Worm (Caenorhabditis elegans): ENCODE measurements around the gene eef-1G.
A peak's percentile ranks its signal among the peaks of the same experiment; 100 is the strongest.

Gene eef-1G

ce11 chrV:10940571-10940991, 24.9 kb upstream of the eef-1G start (continued):
- TF ChIP-seq aptf-3 (GFP tag; IDR thresholded peaks at IDR 0.05) (no peak), ekl-4 (GFP tag; IDR thresholded peaks at IDR 0.05) (no peak), mcd-1 (GFP tag; IDR thresholded peaks at IDR 0.05) (peak; percentile 8; the same call in 1 of the 2 replicates), B0019.2 (GFP tag; conservative IDR thresholded peaks at IDR 0.05) (no peak), ztf-6 (GFP tag; IDR thresholded peaks at IDR 0.05) (no peak), K11D2.4 (GFP tag; IDR thresholded peaks at IDR 0.05) (no peak), hlh-12 (tag; optimal IDR thresholded peaks at IDR 0.05) (no peak), B0336.3 (GFP tag; IDR thresholded peaks at IDR 0.05) (peak; percentile 87), ztf-3 (GFP tag; optimal IDR thresholded peaks at IDR 0.05) (no peak), pha-4 (tag; optimal IDR thresholded peaks at IDR 0.05) (no peak), cebp-2 (GFP tag; IDR thresholded peaks at IDR 0.05) (no peak), aptf-2 (GFP tag; conservative IDR thresholded peaks at IDR 0.05) (no peak), lin-54 (GFP tag; optimal IDR thresholded peaks at IDR 0.05) (no peak), attf-3 (GFP tag; conservative IDR thresholded peaks at IDR 0.05) (no peak), snpc-1.1 (tag; optimal IDR thresholded peaks at IDR 0.05; ENCODE audit: insufficient read depth) (no peak), egl-18 (GFP tag; IDR thresholded peaks at IDR 0.05) (no peak), Y53F4B.3 (GFP tag; IDR thresholded peaks at IDR 0.05) (no peak), B0035.1 (tag; optimal IDR thresholded peaks at IDR 0.05) (no peak), ets-4 (GFP tag; optimal IDR thresholded peaks at IDR 0.05) (no peak), him-1 (tag; optimal IDR thresholded peaks at IDR 0.05) (no peak), bed-2 (GFP tag; IDR thresholded peaks at IDR 0.05) (no peak), C17E4.6 (GFP tag; IDR thresholded peaks at IDR 0.05) (no peak), madf-6 (GFP tag; IDR thresholded peaks at IDR 0.05) (no peak), F57A8.1 (GFP tag; optimal IDR thresholded peaks at IDR 0.05) (no peak), rcor-1 (GFP tag; IDR thresholded peaks at IDR 0.05) (no peak), ceh-100 (GFP tag; IDR thresholded peaks at IDR 0.05) (no peak), rec-8 (tag; optimal IDR thresholded peaks at IDR 0.05) (no peak), ztf-25 (GFP tag; IDR thresholded peaks at IDR 0.05) (no peak), C06A6.2 (GFP tag; conservative IDR thresholded peaks at IDR 0.05) (no peak)

ce11 chrV:10941150-10941549, 24.4 kb upstream of the eef-1G start, which contains the start of gene F17C11.26:
Gene F17C11.26, plus strand, starts transcription at chrV:10941450.
- TF ChIP-seq ama-1 (optimal IDR thresholded peaks at IDR 0.05): peak; percentile 62
- TF ChIP-seq ama-1 (GFP tag; optimal IDR thresholded peaks at IDR 0.05): no peak
- no peak for TF ChIP-seq egrh-3 (GFP tag; IDR thresholded peaks at IDR 0.05)

- TF ChIP-seq F37B4.10 (GFP tag; IDR thresholded peaks at IDR 0.05) (0 out of 2 replicates have a peak, but pooled peaks have one; percentile 76), hsf-1 (GFP tag; IDR thresholded peaks at IDR 0.05) (0 out of 2 replicates have a peak, but pooled peaks have one; percentile 20), T07F8.4 (tag; optimal IDR thresholded peaks at IDR 0.05) (no peak)
Measured at ce11 chrV:10942161-10942560, 23.4 kb upstream of the eef-1G start, which contains the start of gene zip-9. Gene zip-9, plus strand, starts transcription at chrV:10942461.

ce11 chrV:10944903-10945302, 20.6 kb upstream of the eef-1G start:
- no peak for TF ChIP-seq fkh-3 (tag; optimal IDR thresholded peaks at IDR 0.05)
- no peak for TF ChIP-seq F22D6.2 (tag; optimal IDR thresholded peaks at IDR 0.05)

All from whole organism, young adult.